Worm (Caenorhabditis elegans): Measurements from ENCODE around the gene rps-4.

- TF ChIP-seq ztf-29 (GFP tag; IDR thresholded peaks at IDR 0.05) (no peak), tab-1 (GFP tag; IDR thresholded peaks at IDR 0.05) (no peak), ref-1 (GFP tag; conservative IDR thresholded peaks at IDR 0.05) (no peak), flt-1 (GFP tag; IDR thresholded peaks at IDR 0.05) (no peak), cog-1 (tag; optimal IDR thresholded peaks at IDR 0.05) (no peak), T22C8.4 (GFP tag; IDR thresholded peaks at IDR 0.05) (no peak)
These were observed 39.0 kb downstream of the rps-4 start for ce11 chrIV:7045362-7045936.
